Fruit fly (Drosophila melanogaster): ENCODE data around the gene mthl1.

DNA sequence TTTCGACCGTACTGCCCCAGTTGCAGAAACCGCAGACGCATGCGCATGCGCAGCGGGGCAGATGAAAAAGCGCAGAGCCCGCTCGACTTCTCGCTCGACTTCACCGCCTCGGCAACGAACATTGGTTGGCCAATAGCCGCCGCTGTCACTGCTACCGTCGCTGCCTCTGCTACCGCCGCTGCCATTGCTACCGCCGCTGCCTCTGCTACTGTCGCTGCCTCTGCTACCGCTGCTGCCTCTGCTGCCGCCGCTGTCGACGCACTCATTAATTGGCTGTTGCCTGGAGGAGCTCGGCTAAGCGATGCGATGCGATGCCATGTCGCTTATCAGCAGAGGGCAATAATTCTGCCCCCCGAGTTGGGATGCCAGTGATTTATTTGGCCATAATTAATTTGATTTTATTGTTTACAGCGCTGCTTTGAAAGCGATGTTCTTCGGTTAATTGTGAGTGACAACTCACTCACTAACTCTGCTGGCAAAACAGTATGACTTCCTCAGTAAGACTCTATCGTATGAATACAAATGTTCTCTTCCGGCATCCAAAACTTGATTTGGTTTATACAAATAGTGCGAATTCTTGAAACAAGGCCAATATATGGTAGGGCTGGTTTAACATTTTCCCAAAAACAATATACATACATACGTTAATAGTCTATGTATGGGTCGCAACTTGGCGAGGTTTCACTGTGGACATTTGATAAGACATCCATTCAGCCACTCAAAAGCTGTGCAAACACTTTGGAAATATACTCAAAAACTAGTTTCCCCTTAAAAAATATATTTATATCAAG is 30.1 kb downstream of the mthl1 start:
- TF ChIP-seq pad (GFP tag; optimal IDR thresholded peaks at IDR 0.05) (peak; percentile 9), CG5204 (GFP tag; optimal IDR thresholded peaks at IDR 0.05) (no peak), ovo (GFP tag; optimal IDR thresholded peaks at IDR 0.05) (no peak), kay (GFP tag; ENCODE audit: borderline replicate concordance) (no peak), CG1620 (GFP tag; optimal IDR thresholded peaks at IDR 0.05) (no peak), Mnt (GFP tag; optimal IDR thresholded peaks at IDR 0.05) (no peak), cic (GFP tag; optimal IDR thresholded peaks at IDR 0.05) (no peak)
